Worm (Caenorhabditis elegans): Measurements from ENCODE around the gene fbxa-88.

DNA sequence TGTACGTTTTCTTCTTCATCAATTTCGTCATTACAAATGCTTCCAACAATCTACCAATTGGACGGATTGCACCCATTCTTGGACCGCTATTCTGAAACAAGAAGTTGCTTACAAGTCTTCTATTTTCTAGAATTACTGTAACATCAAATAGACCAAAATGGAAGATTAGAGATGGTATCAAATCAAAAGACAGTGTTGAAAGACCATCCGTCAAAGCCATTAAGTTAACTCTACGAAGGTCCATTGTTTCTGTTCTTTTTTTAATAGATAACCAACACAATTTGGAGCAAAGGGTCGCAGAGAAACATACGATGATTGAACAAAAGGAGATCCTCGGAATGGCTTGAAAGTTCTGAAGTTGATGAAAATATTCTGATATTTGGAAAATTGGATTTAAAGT, 2.1 kb upstream of the fbxa-88 start:
- TF ChIP-seq W03F9.2 (tag; optimal IDR thresholded peaks at IDR 0.05) (no peak), him-1 (tag; optimal IDR thresholded peaks at IDR 0.05) (no peak)

Measured in whole organism, L4/young adult.